Worm (Caenorhabditis elegans) whole organism, early embryonic: ENCODE measurements around the gene nspd-4.

ENCODE experiments used
- ama-1 ChIP-seq: fragments of 150-350 bp; optimal IDR thresholded peaks from 2 replicates; lab custom pipeline; 2014
- ceh-36 ChIP-seq: sonication (generic microtip); optimal IDR thresholded peaks from 2 replicates; lab custom pipeline; 2016; ENCODE audit warnings: missing genetic modification characterization, inconsistent platforms, missing compliant biosample characterization
- flt-1 ChIP-seq: fragments of 200-800 bp; sonication (Bioruptor generic); IDR thresholded peaks from 2 replicates; pipeline ENCODE4 v1.3.6; 2022; ENCODE audit warnings: missing genetic modification characterization, missing compliant biosample characterization
- hmg-4 ChIP-seq: fragments of 200-800 bp; sonication (Bioruptor generic); optimal IDR thresholded peaks from 2 replicates; lab custom pipeline; 2018; ENCODE audit warnings: mild to moderate bottlenecking, missing genetic modification characterization, missing compliant biosample characterization
- pes-1 ChIP-seq: fragments of 200-800 bp; sonication (Bioruptor generic); IDR thresholded peaks from 2 replicates; pipeline ENCODE4 v1.3.6; 2022; ENCODE audit warnings: missing genetic modification reagents, missing genetic modification characterization, missing compliant biosample characterization
- scrt-1 ChIP-seq: fragments of 200-800 bp; sonication (Bioruptor generic); IDR thresholded peaks from 2 replicates; pipeline ENCODE4 v1.3.6; 2022; ENCODE audit warnings: missing genetic modification characterization, missing compliant biosample characterization

DNA sequence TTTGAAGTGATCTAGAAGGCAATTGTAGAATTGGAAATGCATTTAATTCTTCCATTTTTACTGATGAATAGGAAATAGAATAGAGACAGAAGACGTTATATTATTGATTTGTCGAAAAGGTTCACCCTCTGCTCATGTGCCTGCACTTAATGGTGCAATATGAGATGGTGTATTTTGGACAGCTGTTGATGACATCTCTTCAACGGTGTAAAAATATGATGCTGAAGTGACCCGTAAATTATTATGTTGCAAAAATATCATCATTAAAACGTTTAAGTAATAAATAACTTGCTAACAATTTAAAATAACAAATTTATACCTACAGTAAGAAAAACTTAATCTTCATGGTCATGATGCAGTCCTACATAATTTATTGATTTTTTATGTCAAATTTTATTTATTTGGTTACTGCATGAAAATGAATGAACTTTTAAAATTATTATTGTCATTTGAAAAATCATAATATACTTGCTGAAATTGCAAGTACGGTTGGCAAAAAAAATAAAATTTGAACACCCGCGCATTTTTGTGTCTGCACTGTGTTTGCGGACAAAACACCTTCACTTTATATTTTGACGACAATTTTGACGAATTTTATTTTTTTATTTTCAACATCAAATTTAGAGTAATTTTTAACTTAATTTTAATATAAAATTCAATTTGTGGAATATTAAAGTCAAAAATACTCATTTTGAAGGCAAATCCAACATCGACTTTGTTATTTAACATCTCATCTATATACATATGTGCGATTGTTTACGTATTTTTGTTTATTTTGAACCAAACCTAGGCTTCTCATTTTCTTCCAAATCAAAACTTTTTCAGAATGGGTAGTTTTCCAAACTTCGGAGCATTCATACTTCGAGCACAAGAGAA, 14.4 kb upstream of the nspd-4 start, which contains the start of the genes fbxb-88 and tbck-1:
- no peak for TF ChIP-seq ama-1 (lab: Kevin White, UChicago)
- TF ChIP-seq hmg-4 (GFP tag; lab: Kevin White, UChicago), result no peak
- no peak for TF ChIP-seq flt-1
- TF ChIP-seq ceh-36 (tag; lab: Kevin White, UChicago), result no peak
- TF ChIP-seq pes-1, result no peak
- TF ChIP-seq scrt-1, result no peak
